Fruit fly (Drosophila melanogaster) whole organism, pupa: Measurements from ENCODE around the gene Adgf-A2.

Experiments used
- CG10348 ChIP-seq: fragments of 200-800 bp; sonication (Bioruptor generic); IDR thresholded peaks from 2 replicates; pipeline ENCODE4 v1.3.6; 2022; ENCODE audit warnings: missing biosample characterization, missing genetic modification characterization
- CG12605 ChIP-seq: fragments of 200-800 bp; sonication (Bioruptor generic); IDR thresholded peaks from 2 replicates; pipeline ENCODE4 v1.3.6; 2022; ENCODE audit warnings: missing biosample characterization, missing genetic modification characterization
- CG13204 ChIP-seq: fragments of 200-800 bp; sonication (Bioruptor generic); optimal IDR thresholded peaks from 2 replicates; lab custom pipeline; 2018; ENCODE audit warnings: missing biosample characterization, mild to moderate bottlenecking, missing genetic modification characterization, moderate library complexity
- CG14655 ChIP-seq: fragments of 200-800 bp; sonication (Bioruptor generic); optimal IDR thresholded peaks from 3 replicates; lab custom pipeline; 2017; ENCODE audit warnings: mild to moderate bottlenecking, missing biosample characterization, missing genetic modification reagents, missing genetic modification characterization
- CG15710 ChIP-seq: fragments of 200-800 bp; sonication (Bioruptor generic); optimal IDR thresholded peaks from 2 replicates; lab custom pipeline; 2018; ENCODE audit warnings: missing biosample characterization, mild to moderate bottlenecking, missing genetic modification characterization, moderate library complexity
- CG17806 ChIP-seq: fragments of 200-800 bp; sonication (Bioruptor generic); optimal IDR thresholded peaks from 2 replicates; lab custom pipeline; 2018; ENCODE audit warnings: missing biosample characterization, mild to moderate bottlenecking, missing genetic modification characterization, moderate library complexity
- CG32121 ChIP-seq: fragments of 200-800 bp; sonication (Bioruptor generic); IDR thresholded peaks from 2 replicates; pipeline ENCODE4 v1.3.6; 2022; ENCODE audit warnings: missing biosample characterization, missing genetic modification characterization
- CG34367 ChIP-seq: fragments of 200-800 bp; sonication (Bioruptor generic); optimal IDR thresholded peaks from 2 replicates; lab custom pipeline; 2018; ENCODE audit warnings: missing biosample characterization, mild to moderate bottlenecking, missing genetic modification characterization
- CG4496 ChIP-seq: fragments of 200-800 bp; sonication (Bioruptor generic); IDR thresholded peaks from 3 replicates; pipeline ENCODE4 v1.3.6; 2022; ENCODE audit warnings: missing biosample characterization, missing genetic modification characterization
- CG8159 ChIP-seq: fragments of 200-800 bp; sonication (Bioruptor generic); optimal IDR thresholded peaks from 3 replicates; lab custom pipeline; 2018; ENCODE audit warnings: missing biosample characterization, mild to moderate bottlenecking, missing genetic modification characterization, moderate library complexity
- CG8301 ChIP-seq: fragments of 200-800 bp; sonication (Bioruptor generic); optimal IDR thresholded peaks from 2 replicates; lab custom pipeline; 2018; ENCODE audit warnings: missing biosample characterization, mild to moderate bottlenecking, missing genetic modification characterization
- CG9948 ChIP-seq: fragments of 200-800 bp; sonication (Bioruptor generic); optimal IDR thresholded peaks from 2 replicates; lab custom pipeline; 2018; ENCODE audit warnings: missing biosample characterization, mild to moderate bottlenecking, missing genetic modification characterization, moderate library complexity
- D1 ChIP-seq: fragments of 200-800 bp; sonication (Bioruptor generic); optimal IDR thresholded peaks from 2 replicates; lab custom pipeline; 2018; ENCODE audit warnings: missing biosample characterization, mild to moderate bottlenecking, missing genetic modification characterization, moderate library complexity
- EcR ChIP-seq: fragments of 200-800 bp; sonication (Bioruptor generic); optimal IDR thresholded peaks from 3 replicates; lab custom pipeline; 2019; ENCODE audit warnings: missing biosample characterization, missing genetic modification characterization, mild to moderate bottlenecking, moderate library complexity, missing genetic modification reagents
- Ets98B ChIP-seq: fragments of 200-800 bp; sonication (Bioruptor generic); IDR thresholded peaks from 2 replicates; pipeline ENCODE4 v1.3.6; 2022; ENCODE audit warnings: missing biosample characterization, missing genetic modification characterization
- Pif1A ChIP-seq: fragments of 200-800 bp; sonication (Bioruptor generic); optimal IDR thresholded peaks from 3 replicates; lab custom pipeline; 2016; ENCODE audit warnings: missing biosample characterization, missing genetic modification characterization
- Pif1B ChIP-seq: fragments of 200-800 bp; sonication (Bioruptor generic); optimal IDR thresholded peaks from 3 replicates; lab custom pipeline; 2016; ENCODE audit warnings: missing biosample characterization, missing genetic modification characterization
- Snoo ChIP-seq: fragments of 200-800 bp; sonication (Bioruptor generic); optimal IDR thresholded peaks from 3 replicates; lab custom pipeline; 2017; ENCODE audit warnings: missing biosample characterization, mild to moderate bottlenecking, missing genetic modification characterization, inconsistent platforms
- fd96Ca ChIP-seq: fragments of 200-800 bp; sonication (Bioruptor generic); IDR thresholded peaks from 3 replicates; pipeline ENCODE4 v1.3.6; 2022; ENCODE audit warnings: missing biosample characterization, missing genetic modification characterization
- gl ChIP-seq: fragments of 200-800 bp; sonication (Bioruptor generic); optimal IDR thresholded peaks from 2 replicates; lab custom pipeline; 2018; ENCODE audit warnings: missing biosample characterization, mild to moderate bottlenecking, missing genetic modification characterization
- rn ChIP-seq: fragments of 200-800 bp; sonication (Bioruptor generic); IDR thresholded peaks from 2 replicates; pipeline ENCODE4 v1.3.6; 2022; ENCODE audit warnings: missing biosample characterization, missing genetic modification characterization

Adgf-A2 gene

DNA sequence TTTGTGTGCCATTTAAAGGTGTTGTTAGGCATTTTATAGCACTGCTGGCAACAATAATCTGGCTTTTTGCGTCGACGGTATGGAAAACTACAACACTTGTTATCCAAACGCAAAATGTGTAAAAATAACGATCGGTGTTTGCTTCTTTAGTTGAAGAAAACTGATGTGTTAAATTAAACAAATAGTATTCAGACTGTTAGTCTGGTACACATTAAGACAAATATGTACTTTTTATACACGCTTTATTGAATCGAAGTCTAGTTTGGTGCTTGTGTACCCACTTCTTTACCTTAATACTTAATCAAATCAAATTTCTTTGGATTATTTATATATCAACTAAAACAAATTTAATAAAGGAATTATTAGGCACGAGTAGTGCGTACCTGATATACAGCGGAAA lies 27.5 kb upstream of the Adgf-A2 start:
- TF ChIP-seq gl (tag; lab: Kevin White, UChicago): no peak
- no peak for TF ChIP-seq CG34367
- TF ChIP-seq Pif1B (GFP tag; lab: Kevin White, UChicago): no peak
- TF ChIP-seq rn (GFP tag; lab: Robert Waterston, UW): no peak
- no peak for TF ChIP-seq CG8159 (tag; lab: Kevin White, UChicago)
- TF ChIP-seq CG10348: no peak
- TF ChIP-seq Snoo (tag; lab: Kevin White, UChicago): no peak
- no peak for TF ChIP-seq CG14655 (GFP tag; lab: Kevin White, UChicago)
- no peak for TF ChIP-seq Pif1A
- no peak for TF ChIP-seq CG4496 (GFP tag; lab: Robert Waterston, UW)
- TF ChIP-seq D1 (tag; lab: Kevin White, UChicago): no peak
- no peak for TF ChIP-seq CG15710
- no peak for TF ChIP-seq CG13204
- TF ChIP-seq Ets98B (GFP tag; lab: Robert Waterston, UW): no peak
- TF ChIP-seq fd96Ca (GFP tag; lab: Robert Waterston, UW): no peak
- no peak for TF ChIP-seq CG12605 (GFP tag; lab: Robert Waterston, UW)
- no peak for TF ChIP-seq EcR (GFP tag; lab: Kevin White, UChicago)
- no peak for TF ChIP-seq CG9948 (tag; lab: Kevin White, UChicago)
- TF ChIP-seq CG17806 (tag; lab: Kevin White, UChicago): no peak
- TF ChIP-seq, all 21 proteins: peak for 0

DNA sequence AAGACGTTTGTCGTGTGGAACGTTAAGA lies 27.3 kb upstream of the Adgf-A2 start, which contains the start of gene CG42815:
CG42815 (minus strand) TSS at position 20 of the 28 bp plus-strand sequence.
- TF ChIP-seq Snoo (tag; lab: Kevin White, UChicago) (no peak), CG32121 (no peak), CG8301 (no peak), CG8159 (tag; lab: Kevin White, UChicago) (no peak), Pif1B (GFP tag; lab: Kevin White, UChicago) (no peak), fd96Ca (GFP tag; lab: Robert Waterston, UW) (no peak), Ets98B (GFP tag; lab: Robert Waterston, UW) (no peak), gl (tag; lab: Kevin White, UChicago) (no peak)

DNA sequence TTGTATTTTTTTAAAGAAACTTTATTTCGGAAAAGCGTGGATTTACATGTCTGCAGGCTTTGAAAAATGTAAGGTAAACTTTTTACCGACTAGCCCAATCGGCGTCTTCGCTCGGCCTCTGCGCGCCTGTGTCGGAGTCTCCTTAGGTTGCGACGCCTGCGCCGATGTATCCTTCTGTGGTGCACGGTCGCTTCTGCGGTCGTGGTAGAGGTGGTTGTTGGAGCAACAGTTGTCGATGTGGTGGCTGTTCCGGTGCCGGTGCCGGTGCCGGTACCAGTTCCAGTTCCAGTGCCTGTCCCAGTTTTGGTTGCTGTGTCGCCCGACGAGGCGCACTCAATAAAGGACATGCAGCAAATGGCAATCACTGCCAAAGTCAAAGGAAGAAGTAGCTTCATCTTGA lies 27.1 kb upstream of the Adgf-A2 start:
- no peak for TF ChIP-seq fd96Ca (GFP tag; lab: Robert Waterston, UW)
- TF ChIP-seq Ets98B (GFP tag; lab: Robert Waterston, UW): no peak
- no peak for TF ChIP-seq CG34367
- TF ChIP-seq CG12605 (GFP tag; lab: Robert Waterston, UW): no peak
- TF ChIP-seq Pif1A: no peak
- TF ChIP-seq CG8301: no peak
- TF ChIP-seq Snoo (tag; lab: Kevin White, UChicago): no peak
- TF ChIP-seq gl (tag; lab: Kevin White, UChicago): no peak
- no peak for TF ChIP-seq D1 (tag; lab: Kevin White, UChicago)
- TF ChIP-seq CG15710: no peak
- TF ChIP-seq Pif1B (GFP tag; lab: Kevin White, UChicago): no peak
- no peak for TF ChIP-seq CG9948 (tag; lab: Kevin White, UChicago)
- no peak for TF ChIP-seq EcR (GFP tag; lab: Kevin White, UChicago)
- TF ChIP-seq CG4496 (GFP tag; lab: Robert Waterston, UW): no peak
- no peak for TF ChIP-seq CG32121
- no peak for TF ChIP-seq CG14655 (GFP tag; lab: Kevin White, UChicago)

DNA sequence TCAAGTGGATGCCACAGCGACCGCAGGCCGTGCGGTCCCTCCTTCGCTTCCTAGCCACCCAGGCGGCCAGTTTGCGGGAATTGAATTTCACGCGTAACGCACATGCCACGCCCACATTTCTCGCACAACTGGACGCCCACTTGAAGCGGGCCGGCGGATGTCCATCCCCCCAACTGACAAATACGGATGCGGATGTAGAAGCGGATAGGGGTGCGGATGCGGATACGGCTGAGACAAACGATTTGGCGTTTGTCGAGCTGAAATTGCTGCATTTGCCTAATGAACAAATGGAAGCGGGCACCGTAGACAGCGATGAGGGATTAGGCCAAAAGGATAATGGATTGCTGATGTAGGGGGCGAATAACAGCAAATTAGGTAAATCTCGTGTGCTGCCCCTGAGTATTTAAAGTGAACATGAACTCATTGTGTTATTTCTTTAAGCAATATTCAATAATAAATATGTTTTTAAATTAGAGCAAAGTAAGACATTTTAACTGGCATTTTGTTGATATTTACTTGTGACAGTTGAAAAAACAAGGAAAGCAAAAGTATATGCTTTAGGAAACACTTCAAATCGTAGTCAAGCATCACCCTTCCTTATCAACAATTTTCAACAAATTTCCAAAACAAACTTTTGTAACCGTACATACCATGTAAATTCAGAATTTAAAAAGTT lies 4.7 kb downstream of the Adgf-A2 start, which contains the start of gene CG32181:
CG32181 (plus strand) TSS at position 626 of the 676 bp plus-strand sequence.
- no peak for TF ChIP-seq CG34367
- no peak for TF ChIP-seq CG32121
- TF ChIP-seq CG8159 (tag; lab: Kevin White, UChicago): no peak
- TF ChIP-seq Ets98B (GFP tag; lab: Robert Waterston, UW): no peak
- TF ChIP-seq CG4496 (GFP tag; lab: Robert Waterston, UW): no peak
- no peak for TF ChIP-seq EcR (GFP tag; lab: Kevin White, UChicago)
- TF ChIP-seq CG17806 (tag; lab: Kevin White, UChicago): no peak

DNA sequence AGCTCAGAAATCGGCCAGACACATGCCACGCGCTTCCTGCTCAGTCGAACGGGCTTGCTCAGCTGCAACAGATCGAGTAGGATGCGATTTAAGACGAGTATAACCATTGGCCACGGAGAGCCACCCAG lies 6.0 kb downstream of the Adgf-A2 start, which contains the start of gene CG32182:
CG32182 (plus strand) TSS at position 29 of the 128 bp plus-strand sequence.
- no peak for TF ChIP-seq CG10348
- no peak for TF ChIP-seq CG9948 (tag; lab: Kevin White, UChicago)
- TF ChIP-seq Snoo (tag; lab: Kevin White, UChicago): no peak
- no peak for TF ChIP-seq CG15710
- no peak for TF ChIP-seq CG8301
- no peak for TF ChIP-seq CG12605 (GFP tag; lab: Robert Waterston, UW)
- no peak for TF ChIP-seq CG17806 (tag; lab: Kevin White, UChicago)

DNA sequence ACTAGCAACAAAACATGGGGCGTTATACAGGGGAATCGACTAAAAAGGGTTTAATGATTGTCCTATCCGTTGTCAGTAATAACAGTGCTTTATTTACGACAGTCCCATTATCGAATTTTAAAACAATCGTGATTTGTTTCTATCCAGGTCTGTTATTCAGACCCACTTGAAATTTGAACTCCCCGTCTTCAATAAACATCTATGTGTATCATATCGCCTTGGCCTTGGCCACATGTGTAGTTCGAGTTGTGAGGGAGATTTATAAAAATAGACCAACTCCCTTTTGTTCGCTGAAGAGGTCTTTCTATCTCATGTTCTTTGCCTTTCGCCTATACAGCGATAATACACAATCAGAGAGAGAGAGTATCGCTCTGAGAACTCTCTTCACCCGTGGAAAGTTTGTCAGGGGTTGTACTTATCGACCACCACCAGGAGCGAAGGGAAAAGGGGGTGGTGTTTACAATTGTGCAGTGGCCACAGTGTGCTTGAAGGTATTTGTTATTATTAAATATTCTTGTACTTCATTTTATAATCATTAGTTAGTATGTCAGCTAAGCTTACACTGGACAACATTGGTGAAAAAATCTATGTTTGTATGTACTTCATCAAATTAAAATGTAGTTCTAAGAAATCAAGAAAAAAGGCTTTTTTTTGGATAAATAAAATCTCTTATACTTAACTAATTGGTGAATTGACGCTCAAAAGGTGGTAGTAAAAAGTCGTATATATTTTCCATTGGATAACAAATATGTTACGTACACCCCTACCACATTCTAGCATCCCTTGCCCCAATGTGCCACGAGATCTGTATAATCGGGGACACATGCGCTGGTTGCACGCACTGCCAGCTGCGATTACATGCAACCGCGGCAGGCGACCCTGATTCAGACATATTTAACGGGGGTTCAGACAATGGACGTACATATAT lies 6.5 kb downstream of the Adgf-A2 start:
- TF ChIP-seq CG4496 (GFP tag; lab: Robert Waterston, UW) (peak; percentile 66; the same call in 1 of the 3 replicates), EcR (GFP tag; lab: Kevin White, UChicago) (peak; percentile 47), CG8159 (tag; lab: Kevin White, UChicago) (peak; percentile 88), CG15710 (peak; percentile 78), fd96Ca (GFP tag; lab: Robert Waterston, UW) (no peak), Pif1A (peak; percentile 72), CG12605 (GFP tag; lab: Robert Waterston, UW) (peak; percentile 25; the same call in 1 of the 2 replicates), CG32121 (peak; percentile 37; the same call in 1 of the 2 replicates), Ets98B (GFP tag; lab: Robert Waterston, UW) (no peak; the same call in 1 of the 2 replicates), CG13204 (peak; percentile 19), rn (GFP tag; lab: Robert Waterston, UW) (no peak), CG8301 (peak; percentile 79), Pif1B (GFP tag; lab: Kevin White, UChicago) (peak; percentile 71), CG34367 (peak; percentile 61), gl (tag; lab: Kevin White, UChicago) (peak; percentile 1), CG17806 (tag; lab: Kevin White, UChicago) (peak; percentile 70), Snoo (tag; lab: Kevin White, UChicago) (no peak), CG14655 (GFP tag; lab: Kevin White, UChicago) (peak; percentile 83), D1 (tag; lab: Kevin White, UChicago) (peak; percentile 61), CG10348 (no peak), CG9948 (tag; lab: Kevin White, UChicago) (peak; percentile 76)
